Worm (Caenorhabditis elegans): ENCODE measurements around the gene srh-265.

DNA sequence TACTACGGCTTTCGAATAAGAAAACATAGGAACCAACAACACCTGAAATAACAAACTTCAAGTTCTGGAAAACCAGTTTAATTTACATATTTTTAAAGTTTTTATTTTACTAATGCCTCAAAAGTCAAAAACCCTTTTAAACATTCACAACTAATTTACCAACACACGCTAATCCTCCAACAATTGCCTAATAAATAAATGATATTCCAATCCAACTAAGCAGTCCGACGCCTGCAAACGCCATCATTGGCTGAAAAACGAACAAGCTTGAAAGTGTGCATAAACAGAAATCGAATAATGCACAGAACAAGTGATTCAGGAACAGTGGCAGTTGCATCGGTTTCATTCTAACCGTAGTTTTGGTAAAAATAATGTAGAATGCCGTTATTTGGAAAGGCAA is 48.3 kb upstream of the srh-265 start:
- TF ChIP-seq nhr-90 (tag; optimal IDR thresholded peaks at IDR 0.05): no peak
- no peak for TF ChIP-seq ztf-6 (GFP tag; IDR thresholded peaks at IDR 0.05)
- TF ChIP-seq unc-130 (GFP tag; optimal IDR thresholded peaks at IDR 0.05): no peak
- no peak for TF ChIP-seq atf-7 (tag; optimal IDR thresholded peaks at IDR 0.05)
- TF ChIP-seq C17E4.6 (GFP tag; IDR thresholded peaks at IDR 0.05): no peak
- no peak for TF ChIP-seq ama-1 (optimal IDR thresholded peaks at IDR 0.05)
- TF ChIP-seq ama-1 (GFP tag; optimal IDR thresholded peaks at IDR 0.05): no peak
- TF ChIP-seq F57C9.4 (tag; optimal IDR thresholded peaks at IDR 0.05): no peak
- TF ChIP-seq Y95B8A.8 (GFP tag; IDR thresholded peaks at IDR 0.05): no peak
- no peak for TF ChIP-seq lin-35 (GFP tag; optimal IDR thresholded peaks at IDR 0.05)
- no peak for TF ChIP-seq dpl-1 (GFP tag; optimal IDR thresholded peaks at IDR 0.05)
- no peak for TF ChIP-seq let-526 (GFP tag; IDR thresholded peaks at IDR 0.05)
- no peak for TF ChIP-seq gei-17 (GFP tag; optimal IDR thresholded peaks at IDR 0.05)
- TF ChIP-seq F52B5.7 (tag; optimal IDR thresholded peaks at IDR 0.05): no peak
- TF ChIP-seq B0336.3 (GFP tag; IDR thresholded peaks at IDR 0.05): no peak
